Fruit fly (Drosophila melanogaster) Kc167 (cell line): ENCODE results near the gene Slu7.

Source experiments
- h ChIP-seq: fragments of >200 bp; optimal IDR thresholded peaks from 3 replicates; lab custom pipeline; 2018; ENCODE audit warnings: missing external identifiers
- insv ChIP-seq: fragments of >200 bp; optimal IDR thresholded peaks from 3 replicates; lab custom pipeline; 2018; ENCODE audit warnings: missing external identifiers

DNA sequence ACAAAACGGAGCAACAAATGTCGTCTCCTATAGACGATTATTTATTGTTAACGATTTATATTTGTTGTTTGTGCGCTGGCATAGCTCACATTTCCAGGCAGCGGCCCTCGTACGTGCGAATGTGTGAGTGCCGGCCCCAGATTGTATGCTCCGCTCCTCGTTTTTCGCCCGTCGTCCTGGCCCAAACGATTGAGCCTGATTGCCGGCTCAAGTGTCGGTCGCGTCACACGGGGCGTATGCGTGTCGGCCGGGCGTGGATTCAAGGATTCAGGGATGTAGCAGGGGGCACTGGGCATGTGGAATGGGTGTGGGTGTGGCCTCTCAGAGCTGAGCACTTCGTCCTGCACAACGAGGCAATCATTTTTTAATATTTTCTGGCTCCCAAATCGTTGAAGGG lies 33.3 kb downstream of the Slu7 start:
- TF ChIP-seq h (lab: Kevin White, UChicago) (no peak), insv (no peak)
